Fruit fly (Drosophila melanogaster) whole organism, embryonic: ENCODE data around the gene ND-39.
A peak's percentile ranks its signal among the peaks of the same experiment; 100 is the strongest.

ENCODE experiments used
- CG12155 ChIP-seq: fragments of 200-800 bp; sonication (Bioruptor generic); optimal IDR thresholded peaks from 3 replicates; lab custom pipeline; 2016; ENCODE audit warnings: missing biosample characterization, missing genetic modification characterization
- CG12769 ChIP-seq: fragments of 200-800 bp; sonication (Bioruptor generic); optimal IDR thresholded peaks from 2 replicates; lab custom pipeline; 2019; ENCODE audit warnings: missing biosample characterization, mild to moderate bottlenecking, missing genetic modification characterization, moderate library complexity
- CG13296 ChIP-seq: fragments of 200-800 bp; sonication (Bioruptor generic); optimal IDR thresholded peaks from 3 replicates; lab custom pipeline; 2018; ENCODE audit warnings: missing biosample characterization, mild to moderate bottlenecking, missing genetic modification characterization
- CG13624 ChIP-seq: fragments of 200-800 bp; sonication (Bioruptor generic); optimal IDR thresholded peaks from 2 replicates; lab custom pipeline; 2016; ENCODE audit warnings: missing biosample characterization, missing genetic modification characterization
- CG14050 ChIP-seq: fragments of 200-800 bp; sonication (Bioruptor generic); IDR thresholded peaks from 3 replicates; pipeline ENCODE4 v1.3.6; 2022; ENCODE audit warnings: missing biosample characterization, missing genetic modification characterization
- CG17802 ChIP-seq: fragments of 200-800 bp; sonication (Bioruptor generic); optimal IDR thresholded peaks from 2 replicates; lab custom pipeline; 2018; ENCODE audit warnings: missing biosample characterization, mild to moderate bottlenecking, missing genetic modification characterization, moderate library complexity
- CG18619 ChIP-seq: fragments of 200-800 bp; sonication (Bioruptor generic); optimal IDR thresholded peaks from 3 replicates; lab custom pipeline; 2017; ENCODE audit warnings: missing biosample characterization, mild to moderate bottlenecking, missing genetic modification characterization
- CG18764 ChIP-seq: fragments of 200-800 bp; sonication (Bioruptor generic); optimal IDR thresholded peaks from 3 replicates; lab custom pipeline; 2016; ENCODE audit warnings: missing biosample characterization, missing genetic modification characterization
- CG30403 ChIP-seq: fragments of 200-800 bp; sonication (Bioruptor generic); optimal IDR thresholded peaks from 3 replicates; lab custom pipeline; 2016; ENCODE audit warnings: missing biosample characterization, missing genetic modification characterization
- CG31365 ChIP-seq: fragments of 200-800 bp; sonication (Bioruptor generic); optimal IDR thresholded peaks from 2 replicates; lab custom pipeline; 2018; ENCODE audit warnings: missing biosample characterization, mild to moderate bottlenecking, missing genetic modification characterization
- CG3163 ChIP-seq: fragments of 200-800 bp; sonication (Bioruptor generic); optimal IDR thresholded peaks from 3 replicates; lab custom pipeline; 2016; ENCODE audit warnings: missing biosample characterization, missing genetic modification characterization
- CG3847 ChIP-seq: fragments of 200-800 bp; sonication (Bioruptor generic); IDR thresholded peaks from 2 replicates; pipeline ENCODE4 v1.3.6; 2022; ENCODE audit warnings: missing biosample characterization, missing genetic modification characterization
- CG4854 ChIP-seq: fragments of 200-800 bp; sonication (Bioruptor generic); optimal IDR thresholded peaks from 2 replicates; lab custom pipeline; 2016; ENCODE audit warnings: missing biosample characterization, missing genetic modification characterization, inconsistent platforms
- CG9797 ChIP-seq: fragments of 200-800 bp; sonication (Bioruptor generic); optimal IDR thresholded peaks from 3 replicates; lab custom pipeline; 2018; ENCODE audit warnings: missing biosample characterization, mild to moderate bottlenecking, missing genetic modification characterization
- Camta ChIP-seq: fragments of 200-800 bp; sonication (Bioruptor generic); optimal IDR thresholded peaks from 2 replicates; lab custom pipeline; 2016; ENCODE audit warnings: missing biosample characterization, missing genetic modification characterization
- D19B ChIP-seq: fragments of 200-800 bp; sonication (Bioruptor generic); optimal IDR thresholded peaks from 2 replicates; lab custom pipeline; 2017; ENCODE audit warnings: missing biosample characterization, mild to moderate bottlenecking, missing genetic modification characterization
- Dad ChIP-seq: fragments of 200-800 bp; sonication (Bioruptor generic); optimal IDR thresholded peaks from 3 replicates; lab custom pipeline; 2016; ENCODE audit warnings: missing biosample characterization, missing genetic modification characterization
- Deaf1 ChIP-seq: fragments of 200-800 bp; optimal IDR thresholded peaks from 3 replicates; lab custom pipeline; 2019; ENCODE audit warnings: missing biosample characterization, mild to moderate bottlenecking, missing genetic modification characterization, moderate library complexity
- Doc3 ChIP-seq: fragments of 200-800 bp; sonication (Bioruptor generic); IDR thresholded peaks from 3 replicates; pipeline ENCODE4 v1.3.6; 2022; ENCODE audit warnings: missing biosample characterization, missing genetic modification characterization; ENCODE audit not compliant: partially characterized antibody
- Dp ChIP-seq: fragments of 200-800 bp; sonication (Bioruptor generic); optimal IDR thresholded peaks from 2 replicates; lab custom pipeline; 2018; ENCODE audit warnings: missing biosample characterization, mild to moderate bottlenecking, missing genetic modification characterization, moderate library complexity
- Fer2 ChIP-seq: fragments of 200-800 bp; sonication (Bioruptor generic); optimal IDR thresholded peaks from 2 replicates; lab custom pipeline; 2018; ENCODE audit warnings: missing biosample characterization, mild to moderate bottlenecking, missing genetic modification characterization, moderate library complexity
- HmgZ ChIP-seq: fragments of 200-800 bp; sonication (Bioruptor generic); optimal IDR thresholded peaks from 2 replicates; lab custom pipeline; 2018; ENCODE audit warnings: missing biosample characterization, mild to moderate bottlenecking, missing genetic modification characterization
- MBD-R2 ChIP-seq: fragments of 200-800 bp; sonication (Bioruptor generic); IDR thresholded peaks from 2 replicates; pipeline ENCODE4 v1.3.6; 2022; ENCODE audit warnings: missing biosample characterization, missing genetic modification characterization
- Med ChIP-seq: fragments of 200-800 bp; sonication (Bioruptor generic); peaks from one replicate; lab custom pipeline; 2016; ENCODE audit warnings: missing biosample characterization, missing genetic modification characterization, mild to moderate bottlenecking, inconsistent platforms, moderate library complexity
- Mrtf ChIP-seq: fragments of 200-800 bp; sonication (Bioruptor generic); IDR thresholded peaks from 3 replicates; pipeline ENCODE4 v1.3.6; 2022; ENCODE audit warnings: missing biosample characterization, missing genetic modification characterization
- NC2β ChIP-seq: fragments of 200-800 bp; sonication (Bioruptor generic); optimal IDR thresholded peaks from 2 replicates; lab custom pipeline; 2016; ENCODE audit warnings: missing biosample characterization, missing genetic modification characterization
- NK7.1 ChIP-seq: fragments of 200-800 bp; sonication (Bioruptor generic); optimal IDR thresholded peaks from 3 replicates; lab custom pipeline; 2016; ENCODE audit warnings: missing biosample characterization, missing genetic modification characterization
- NfI ChIP-seq: fragments of 200-800 bp; sonication (Bioruptor generic); optimal IDR thresholded peaks from 3 replicates; lab custom pipeline; 2018; ENCODE audit warnings: missing biosample characterization, mild to moderate bottlenecking, missing genetic modification characterization, moderate library complexity
- Oaz ChIP-seq: fragments of 200-800 bp; sonication (Bioruptor generic); IDR thresholded peaks from 2 replicates; pipeline ENCODE4 v1.3.6; 2022; ENCODE audit warnings: missing biosample characterization, missing genetic modification characterization
- Poxn ChIP-seq: fragments of 200-800 bp; sonication (Bioruptor generic); IDR thresholded peaks from 2 replicates; pipeline ENCODE4 v1.3.6; 2022; ENCODE audit warnings: missing biosample characterization, missing genetic modification characterization
- Six4 ChIP-seq: fragments of 200-800 bp; sonication (Bioruptor generic); optimal IDR thresholded peaks from 2 replicates; lab custom pipeline; 2016; ENCODE audit warnings: missing biosample characterization, missing genetic modification characterization
- Usf ChIP-seq: fragments of 200-800 bp; sonication (Bioruptor generic); optimal IDR thresholded peaks from 2 replicates; lab custom pipeline; 2017; ENCODE audit warnings: missing genotype, missing biosample characterization, missing genetic modification characterization
- aop ChIP-seq: fragments of 200-800 bp; sonication (Bioruptor generic); IDR thresholded peaks from 2 replicates; pipeline ENCODE4 v1.3.6; 2022; ENCODE audit warnings: missing biosample characterization, missing genetic modification characterization
- btn ChIP-seq: fragments of 200-800 bp; sonication (Bioruptor generic); optimal IDR thresholded peaks from 2 replicates; lab custom pipeline; 2016; ENCODE audit warnings: missing biosample characterization, missing genetic modification characterization
- cad ChIP-seq: fragments of >200 bp; optimal IDR thresholded peaks from 2 replicates; lab custom pipeline; 2017; ENCODE audit warnings: missing biosample characterization, missing genetic modification characterization
- cas ChIP-seq: fragments of 200-800 bp; sonication (Bioruptor generic); IDR thresholded peaks from 2 replicates; pipeline ENCODE4 v1.3.6; 2022; ENCODE audit warnings: missing biosample characterization, missing genetic modification characterization
- eyg ChIP-seq: fragments of 200-800 bp; sonication (Bioruptor generic); optimal IDR thresholded peaks from 3 replicates; lab custom pipeline; 2016; ENCODE audit warnings: missing biosample characterization, missing genetic modification characterization
- gcm2 ChIP-seq: fragments of 200-800 bp; sonication (Bioruptor generic); optimal IDR thresholded peaks from 2 replicates; lab custom pipeline; 2016; ENCODE audit warnings: missing biosample characterization, missing genetic modification characterization
- gem ChIP-seq: fragments of 200-800 bp; sonication (Bioruptor generic); optimal IDR thresholded peaks from 2 replicates; lab custom pipeline; 2019; ENCODE audit warnings: missing biosample characterization, mild to moderate bottlenecking, missing genetic modification characterization, moderate library complexity
- gt ChIP-seq: fragments of 200-800 bp; sonication (Bioruptor generic); IDR thresholded peaks from 2 replicates; pipeline ENCODE4 v1.3.6; 2022; ENCODE audit warnings: missing biosample characterization, missing genetic modification characterization
- h ChIP-seq: fragments of >200 bp; optimal IDR thresholded peaks from 2 replicates; lab custom pipeline; 2017
- klu ChIP-seq: fragments of 200-800 bp; sonication (Bioruptor generic); IDR thresholded peaks from 2 replicates; pipeline ENCODE4 v1.3.6; 2022; ENCODE audit warnings: missing biosample characterization, missing genetic modification characterization
- nerfin-1 ChIP-seq: fragments of 200-800 bp; sonication (Bioruptor generic); optimal IDR thresholded peaks from 3 replicates; lab custom pipeline; 2019; ENCODE audit warnings: missing biosample characterization, mild to moderate bottlenecking, missing genetic modification characterization, moderate library complexity
- nerfin-2 ChIP-seq: fragments of 200-800 bp; sonication (Bioruptor generic); IDR thresholded peaks from 2 replicates; pipeline ENCODE4 v1.3.6; 2022; ENCODE audit warnings: missing biosample characterization, missing genetic modification characterization; ENCODE audit not compliant: partially characterized antibody
- org-1 ChIP-seq: fragments of 200-800 bp; sonication (Bioruptor generic); optimal IDR thresholded peaks from 2 replicates; lab custom pipeline; 2017; ENCODE audit warnings: missing biosample characterization, missing genetic modification characterization
- phol ChIP-seq: fragments of 200-800 bp; sonication (Bioruptor generic); optimal IDR thresholded peaks from 3 replicates; lab custom pipeline; 2018; ENCODE audit warnings: missing biosample characterization, mild to moderate bottlenecking, missing genetic modification characterization, moderate library complexity
- sc ChIP-seq, 3 experiments: fragments of >200 bp in 2 of 3; fragments of 200-800 bp in 1 of 3; sonication (Bioruptor generic) in 1 of 3; optimal IDR thresholded peaks; 2 replicates in 2 of 3; 3 replicates in 1 of 3; lab custom pipeline; 2017; ENCODE audit warnings: mild to moderate bottlenecking in 1 of 3, missing biosample characterization in 1 of 3, missing genetic modification characterization in 1 of 3, missing genetic modification reagents in 1 of 3
- shn ChIP-seq: fragments of 200-800 bp; sonication (Bioruptor generic); optimal IDR thresholded peaks from 3 replicates; lab custom pipeline; 2016; ENCODE audit warnings: missing biosample characterization, missing genetic modification characterization
- tll ChIP-seq, 2 experiments: fragments of 200-800 bp in 1 of 2; fragments of >200 bp in 1 of 2; sonication (Bioruptor generic) in 1 of 2; optimal IDR thresholded peaks; 2 replicates each; lab custom pipeline; 2017 to 2019; ENCODE audit warnings: missing biosample characterization in 2 of 2, missing genetic modification characterization in 2 of 2, mild to moderate bottlenecking in 1 of 2, moderate library complexity in 1 of 2
- trem ChIP-seq: fragments of 200-800 bp; optimal IDR thresholded peaks from 3 replicates; lab custom pipeline; 2019; ENCODE audit warnings: missing biosample characterization, mild to moderate bottlenecking, missing genetic modification characterization, moderate library complexity
- tx ChIP-seq: fragments of 200-800 bp; sonication (Bioruptor generic); optimal IDR thresholded peaks from 2 replicates; lab custom pipeline; 2016; ENCODE audit warnings: missing biosample characterization, missing genetic modification characterization

The ND-39 gene

dm6 chr3L:20508136-20508635, 16.3 kb downstream of the ND-39 start (continued):
- TF ChIP-seq D19B (GFP tag; lab: Kevin White, UChicago) (peak; percentile 91), NC2β (GFP tag; lab: Kevin White, UChicago) (peak; percentile 82), tll (GFP tag; optimal IDR thresholded peaks at IDR 0.05; lab: Kevin White, UChicago) (no peak), NK7.1 (peak; percentile 71), aop (no peak), Six4 (GFP tag; lab: Kevin White, UChicago) (peak; percentile 89), CG14050 (GFP tag; lab: Robert Waterston, UW) (peak; percentile 71; the same call in 2 of the 3 replicates), NfI (GFP tag; lab: Kevin White, UChicago) (peak; percentile 92), gem (peak; percentile 95), CG18619 (GFP tag; lab: Kevin White, UChicago) (peak; percentile 93), nerfin-1 (tag; lab: Kevin White, UChicago) (peak; percentile 85), eyg (GFP tag; lab: Kevin White, UChicago) (peak; percentile 82), CG3163 (GFP tag; lab: Kevin White, UChicago) (peak; percentile 88), nerfin-2 (GFP tag; lab: Robert Waterston, UW) (peak; percentile 42; the same call in 1 of the 2 replicates), CG12155 (GFP tag; lab: Kevin White, UChicago) (peak; percentile 96), CG18764 (GFP tag; lab: Kevin White, UChicago) (peak; percentile 74), tx (GFP tag; lab: Kevin White, UChicago) (peak; percentile 88), gt (GFP tag; lab: Robert Waterston, UW) (peak; percentile 73), MBD-R2 (GFP tag; lab: Robert Waterston, UW) (peak; percentile 87), org-1 (GFP tag; lab: Kevin White, UChicago) (peak; percentile 89), trem (tag; lab: Kevin White, UChicago) (peak; percentile 46), CG13624 (GFP tag; lab: Kevin White, UChicago) (peak; percentile 97), CG13296 (GFP tag; lab: Kevin White, UChicago) (peak; percentile 94), Usf (GFP tag; lab: Kevin White, UChicago) (peak; percentile 94), cas (peak; percentile 92), Poxn (GFP tag; lab: Robert Waterston, UW) (peak; percentile 88), sc (optimal IDR thresholded peaks at IDR 0.05; lab: Kevin White, UChicago) (no peak), sc (GFP tag; optimal IDR thresholded peaks at IDR 0.05; lab: Kevin White, UChicago) (peak; percentile 49), CG3847 (GFP tag; lab: Robert Waterston, UW) (peak; percentile 97), CG30403 (GFP tag; lab: Kevin White, UChicago) (peak; percentile 95), Med (GFP tag; lab: Kevin White, UChicago) (peak; percentile 99), CG17802 (tag; lab: Kevin White, UChicago) (peak; percentile 64), Doc3 (no peak), cad (GFP tag; lab: Kevin White, UChicago) (no peak), Deaf1 (tag; lab: Kevin White, UChicago) (no peak), Camta (peak; percentile 89), gcm2 (GFP tag; lab: Kevin White, UChicago) (peak; percentile 76), phol (tag; lab: Kevin White, UChicago) (peak; percentile 87), CG9797 (peak; percentile 2), Oaz (GFP tag; lab: Robert Waterston, UW) (no peak; the same call in 1 of the 2 replicates), h (no peak), CG31365 (tag; lab: Kevin White, UChicago) (peak; percentile 78), CG12769 (tag; lab: Kevin White, UChicago) (peak; percentile 96), Fer2 (tag; lab: Kevin White, UChicago) (peak; percentile 93), btn (GFP tag; lab: Kevin White, UChicago) (peak; percentile 21), HmgZ (tag; lab: Kevin White, UChicago) (peak; percentile 97), klu (GFP tag; lab: Robert Waterston, UW) (peak; percentile 92), shn (GFP tag; lab: Kevin White, UChicago) (peak; percentile 86), CG4854 (peak; percentile 86), Mrtf (no peak; the same call in 2 of the 3 replicates), Dad (GFP tag; lab: Kevin White, UChicago) (peak; percentile 85), Dp (GFP tag; lab: Kevin White, UChicago) (no peak)
